Fruit fly (Drosophila melanogaster): ENCODE data around the gene Rrp40.

Rrp40 gene

DNA sequence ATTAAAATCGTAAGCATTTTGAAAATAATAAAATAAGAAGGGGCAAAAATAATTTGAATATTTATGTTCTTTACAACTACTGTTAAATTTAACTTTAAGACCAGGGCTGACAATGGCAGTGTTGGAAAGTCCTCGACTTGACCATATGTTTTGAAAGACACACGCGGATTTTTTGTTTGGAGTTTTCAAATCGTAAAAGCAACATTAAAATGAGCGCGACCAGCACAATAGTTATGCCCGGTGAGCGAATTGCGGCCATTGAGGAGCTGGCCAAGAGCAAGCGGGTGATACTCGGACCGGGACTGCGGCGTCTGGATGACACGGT lies at the start of gene Rrp40:
TSS of gene Rrp40 (plus strand) at position 113 of the 325 bp plus-strand sequence.
- TF ChIP-seq Sin3A (optimal IDR thresholded peaks at IDR 0.05), result no peak
- no peak for TF ChIP-seq psq (optimal IDR thresholded peaks at IDR 0.05)
- no peak for TF ChIP-seq h (optimal IDR thresholded peaks at IDR 0.05)
- no peak for TF ChIP-seq Myc (optimal IDR thresholded peaks at IDR 0.05)
- TF ChIP-seq insv (optimal IDR thresholded peaks at IDR 0.05), result no peak

DNA sequence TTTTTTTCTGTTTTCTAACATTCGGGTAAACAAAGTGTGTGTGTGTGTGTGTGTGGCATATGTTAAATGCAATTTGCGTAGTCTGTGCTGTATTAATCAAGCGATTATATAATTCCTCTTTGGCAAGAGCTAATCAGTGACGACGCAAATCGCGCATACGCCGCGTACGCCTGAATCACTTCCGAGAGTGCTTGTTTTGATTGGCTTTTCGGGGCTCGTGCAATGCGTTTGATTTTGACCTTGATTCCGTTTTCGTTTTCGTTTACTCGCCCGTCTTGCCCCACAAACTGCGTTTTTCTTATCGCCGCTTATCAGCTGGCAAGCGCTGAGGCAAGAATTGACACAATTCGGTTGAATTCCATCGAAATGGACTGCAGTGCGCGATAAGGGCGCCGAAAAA lies 35.7 kb upstream of the Rrp40 start:
- no peak for TF ChIP-seq h (optimal IDR thresholded peaks at IDR 0.05)
- no peak for TF ChIP-seq Myc (optimal IDR thresholded peaks at IDR 0.05)
- TF ChIP-seq psq (optimal IDR thresholded peaks at IDR 0.05), result no peak
- no peak for TF ChIP-seq insv (optimal IDR thresholded peaks at IDR 0.05)

DNA sequence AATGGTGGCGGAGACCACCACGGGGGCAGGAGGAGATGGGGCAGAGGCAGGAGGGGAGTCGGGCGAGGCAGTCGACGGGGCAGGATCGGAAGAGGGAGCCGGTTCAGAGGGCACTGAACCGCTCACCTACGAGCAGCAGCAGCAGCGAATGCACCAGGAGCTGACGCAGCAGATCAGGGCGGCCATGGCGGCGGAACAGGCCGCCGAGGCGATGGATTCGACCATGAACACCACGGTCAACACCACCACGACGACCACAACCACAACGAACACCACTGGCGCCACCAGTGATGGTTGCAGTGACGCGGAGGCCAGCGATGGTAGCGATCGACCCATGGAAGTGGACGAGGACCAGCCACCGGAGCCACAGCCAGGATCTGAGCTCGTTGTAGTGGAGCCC lies 32.3 kb upstream of the Rrp40 start:
- no peak for TF ChIP-seq insv (optimal IDR thresholded peaks at IDR 0.05)
- TF ChIP-seq Myc (optimal IDR thresholded peaks at IDR 0.05), result no peak
- TF ChIP-seq Sin3A (optimal IDR thresholded peaks at IDR 0.05), result no peak
- no peak for TF ChIP-seq h (optimal IDR thresholded peaks at IDR 0.05)
- no peak for TF ChIP-seq ttk (optimal IDR thresholded peaks at IDR 0.05)
- no peak for TF ChIP-seq psq (optimal IDR thresholded peaks at IDR 0.05)

DNA sequence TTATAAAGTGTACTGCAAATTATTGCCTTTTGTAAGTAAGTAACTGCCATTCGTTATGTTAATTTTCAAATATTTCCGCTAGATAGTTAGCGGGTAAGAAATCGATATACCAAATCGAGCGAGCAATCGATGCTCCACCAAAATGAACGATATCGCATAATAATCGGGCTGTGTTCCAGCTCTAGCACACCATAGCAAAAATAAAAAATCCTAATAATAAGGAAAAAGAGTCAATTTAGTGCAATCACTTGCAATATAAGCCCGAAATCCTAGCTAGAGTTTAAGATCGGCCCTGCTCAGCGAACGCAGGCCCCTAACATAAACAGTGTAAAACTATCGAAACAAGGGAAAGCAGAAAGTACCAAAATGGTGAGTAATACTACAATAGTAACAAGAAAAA lies 23.8 kb upstream of the Rrp40 start, which contains the start of gene cpb:
TSS of gene cpb (plus strand) at position 157 of the 400 bp plus-strand sequence.
- TF ChIP-seq Myc (optimal IDR thresholded peaks at IDR 0.05) (no peak), psq (optimal IDR thresholded peaks at IDR 0.05) (no peak), ttk (optimal IDR thresholded peaks at IDR 0.05) (no peak), Sin3A (optimal IDR thresholded peaks at IDR 0.05) (no peak), h (optimal IDR thresholded peaks at IDR 0.05) (no peak), insv (optimal IDR thresholded peaks at IDR 0.05) (no peak)

DNA sequence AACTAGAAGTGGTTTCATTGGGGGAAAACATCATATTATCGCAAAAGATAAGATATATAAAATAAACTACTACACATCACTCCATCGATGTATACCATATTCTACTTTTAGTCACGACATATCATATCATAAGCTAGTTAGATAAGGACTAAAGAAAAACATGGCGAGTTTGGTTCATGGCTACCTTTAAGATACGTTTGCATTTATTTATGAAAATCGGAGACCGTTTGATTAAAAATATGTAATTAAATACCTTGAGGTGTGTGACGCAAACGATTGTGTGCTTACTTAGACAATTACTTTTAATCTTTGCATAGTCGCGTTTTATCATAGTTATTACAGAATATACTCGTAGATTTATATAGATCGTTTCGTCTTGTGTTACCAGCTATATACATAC lies 21.6 kb upstream of the Rrp40 start:
- TF ChIP-seq insv (optimal IDR thresholded peaks at IDR 0.05) (no peak), psq (optimal IDR thresholded peaks at IDR 0.05) (no peak), ttk (optimal IDR thresholded peaks at IDR 0.05) (no peak), Myc (optimal IDR thresholded peaks at IDR 0.05) (no peak)

DNA sequence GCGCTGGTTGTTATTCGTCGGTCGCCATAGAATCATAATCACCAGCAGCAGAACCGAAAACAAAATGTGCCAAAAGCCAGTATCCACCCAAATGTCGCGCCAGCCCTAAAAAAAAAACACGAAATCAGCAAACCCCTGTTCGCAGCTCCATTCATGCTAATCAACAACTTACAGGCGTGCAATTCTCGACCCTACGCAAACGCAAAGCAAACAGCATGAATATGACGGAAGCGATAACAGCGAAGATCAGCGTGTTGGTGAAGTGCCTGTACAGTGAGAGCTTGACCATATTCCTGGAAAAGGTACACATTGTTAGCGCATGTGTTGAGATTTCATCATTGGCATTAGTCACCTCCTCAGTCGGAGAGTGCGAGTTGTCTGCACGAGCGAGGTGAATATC lies 20.4 kb upstream of the Rrp40 start:
- TF ChIP-seq ttk (optimal IDR thresholded peaks at IDR 0.05) (no peak), Myc (optimal IDR thresholded peaks at IDR 0.05) (no peak), Sin3A (optimal IDR thresholded peaks at IDR 0.05) (no peak), psq (optimal IDR thresholded peaks at IDR 0.05) (no peak), insv (optimal IDR thresholded peaks at IDR 0.05) (no peak), h (optimal IDR thresholded peaks at IDR 0.05) (no peak)

DNA sequence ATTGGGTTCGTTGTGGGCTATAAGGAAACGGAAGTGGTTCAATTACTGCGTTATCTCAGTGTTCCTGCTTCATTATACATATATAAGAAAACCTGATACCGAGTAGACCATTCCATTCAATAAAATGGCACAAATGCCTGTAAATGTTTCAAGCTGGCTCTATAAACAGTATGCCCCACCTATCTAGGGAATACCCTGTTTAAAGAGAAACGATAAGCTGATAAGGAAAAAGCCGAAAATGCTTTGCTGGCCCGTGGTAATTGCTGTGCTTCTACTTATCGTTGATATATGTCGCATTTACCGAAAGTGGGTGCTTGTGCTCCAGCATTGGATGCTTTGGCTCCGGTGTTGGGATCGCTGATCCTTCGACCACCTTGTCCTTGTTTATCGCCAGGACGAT lies 19.2 kb upstream of the Rrp40 start:
- TF ChIP-seq h (optimal IDR thresholded peaks at IDR 0.05) (no peak), ttk (optimal IDR thresholded peaks at IDR 0.05) (no peak), Sin3A (optimal IDR thresholded peaks at IDR 0.05) (no peak), insv (optimal IDR thresholded peaks at IDR 0.05) (no peak), psq (optimal IDR thresholded peaks at IDR 0.05) (no peak), Myc (optimal IDR thresholded peaks at IDR 0.05) (no peak)

DNA sequence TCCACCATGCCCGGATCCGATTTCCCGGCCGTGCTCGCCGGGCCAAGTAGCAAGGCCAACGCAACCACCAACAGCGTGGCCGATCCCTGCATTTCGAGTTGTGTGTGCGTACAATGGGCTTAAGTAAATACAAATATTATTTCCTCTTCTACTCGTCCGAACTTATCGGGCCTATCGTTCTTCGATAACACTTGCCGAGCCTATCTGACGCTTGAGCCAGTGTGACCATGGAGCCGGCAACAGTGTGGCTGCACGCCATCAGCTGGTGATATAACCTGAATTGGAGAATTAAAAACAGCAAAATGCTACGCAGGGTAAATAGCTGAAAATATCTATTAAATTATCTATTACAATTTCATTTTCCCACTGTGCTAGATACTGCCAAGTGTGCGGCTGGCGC lies 18.3 kb upstream of the Rrp40 start, which contains the start of the genes CG17660 and mRpL48:
TSS of gene CG17660 (minus strand) at position 198 of the 400 bp plus-strand sequence.
TSS of gene mRpL48 (plus strand) at position 239 of the 400 bp plus-strand sequence.
- TF ChIP-seq h (optimal IDR thresholded peaks at IDR 0.05) (no peak), Sin3A (optimal IDR thresholded peaks at IDR 0.05) (no peak), ttk (optimal IDR thresholded peaks at IDR 0.05) (no peak), psq (optimal IDR thresholded peaks at IDR 0.05) (no peak), Myc (optimal IDR thresholded peaks at IDR 0.05) (no peak), insv (optimal IDR thresholded peaks at IDR 0.05) (no peak)

DNA sequence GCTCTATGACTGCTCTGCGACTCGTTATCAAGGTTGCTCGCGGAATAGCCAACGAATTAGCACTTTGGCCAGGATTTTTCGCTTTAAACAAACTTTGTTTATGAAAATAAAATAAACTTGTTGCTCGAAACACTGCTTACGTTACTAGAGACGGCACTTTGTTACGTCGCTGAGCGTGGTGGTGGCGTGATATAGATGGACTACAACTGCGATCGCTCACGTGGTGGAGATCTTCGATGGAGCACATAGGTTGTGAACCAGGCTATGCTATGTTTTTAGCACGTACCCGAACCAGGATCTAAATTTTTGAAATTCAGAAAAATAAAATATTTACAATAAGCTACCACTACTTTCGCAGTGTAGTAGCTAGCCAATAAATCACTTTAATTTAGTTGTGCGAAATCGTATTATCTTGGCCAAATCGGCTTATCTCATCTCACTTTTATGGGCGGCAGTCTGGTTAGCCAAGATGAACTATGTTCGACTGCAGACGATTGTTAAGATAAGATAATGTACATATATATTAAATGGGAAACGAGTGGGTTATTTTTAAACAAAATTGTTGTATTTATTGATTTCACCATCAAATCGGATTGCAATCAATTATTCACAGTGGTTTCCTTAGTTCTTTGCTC lies 12.7 kb upstream of the Rrp40 start, which contains the start of gene frtz:
TSS of gene frtz (minus strand) at position 153 of the 635 bp plus-strand sequence.
- TF ChIP-seq Sin3A (optimal IDR thresholded peaks at IDR 0.05) (no peak), Myc (optimal IDR thresholded peaks at IDR 0.05) (no peak), psq (optimal IDR thresholded peaks at IDR 0.05) (no peak), insv (optimal IDR thresholded peaks at IDR 0.05) (no peak), h (optimal IDR thresholded peaks at IDR 0.05) (no peak), ttk (optimal IDR thresholded peaks at IDR 0.05) (no peak)

DNA sequence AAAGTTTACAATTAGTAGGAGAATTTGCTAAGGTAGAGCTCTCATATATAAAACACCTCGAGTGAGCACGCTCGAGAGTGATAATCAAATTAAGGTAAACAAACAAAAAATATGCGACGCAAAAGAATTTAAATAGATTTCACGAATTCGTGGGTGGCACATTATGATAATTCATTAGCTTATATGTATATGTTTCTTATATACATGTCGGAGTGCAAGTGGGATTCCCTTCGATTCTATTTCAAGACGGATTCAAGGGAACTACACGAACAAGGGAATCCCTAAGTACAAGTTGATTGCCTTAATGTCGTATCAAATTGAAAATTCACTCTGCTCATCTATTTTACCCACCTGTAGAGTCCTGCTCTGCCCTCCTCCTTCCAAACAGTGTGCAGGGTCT lies 11.3 kb upstream of the Rrp40 start:
- TF ChIP-seq Myc (optimal IDR thresholded peaks at IDR 0.05) (no peak), insv (optimal IDR thresholded peaks at IDR 0.05) (no peak), h (optimal IDR thresholded peaks at IDR 0.05) (no peak), ttk (optimal IDR thresholded peaks at IDR 0.05) (no peak), psq (optimal IDR thresholded peaks at IDR 0.05) (no peak), Sin3A (optimal IDR thresholded peaks at IDR 0.05) (no peak)

DNA sequence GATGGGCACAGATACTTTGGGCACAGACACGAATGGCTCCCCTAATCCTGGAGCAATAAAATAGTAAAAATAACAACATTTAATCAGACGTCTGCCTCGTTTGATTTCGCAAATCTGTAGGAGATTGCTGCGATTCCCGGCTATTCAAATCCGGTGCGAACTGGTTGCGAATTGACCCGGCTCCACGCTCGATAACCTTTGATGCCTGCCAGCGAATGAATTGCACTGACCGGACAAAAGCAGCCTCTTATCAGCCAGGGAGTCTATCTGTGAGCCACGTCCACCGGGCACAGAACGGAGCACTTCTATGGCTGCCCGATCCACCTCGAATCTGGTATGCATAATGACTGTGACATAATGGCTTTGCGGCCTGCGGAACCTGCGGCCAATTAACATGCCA lies 8.6 kb upstream of the Rrp40 start:
- TF ChIP-seq Sin3A (optimal IDR thresholded peaks at IDR 0.05), result no peak
- no peak for TF ChIP-seq h (optimal IDR thresholded peaks at IDR 0.05)
- TF ChIP-seq psq (optimal IDR thresholded peaks at IDR 0.05), result no peak
- TF ChIP-seq Myc (optimal IDR thresholded peaks at IDR 0.05), result no peak
- TF ChIP-seq ttk (optimal IDR thresholded peaks at IDR 0.05), result no peak
- TF ChIP-seq insv (optimal IDR thresholded peaks at IDR 0.05), result no peak

DNA sequence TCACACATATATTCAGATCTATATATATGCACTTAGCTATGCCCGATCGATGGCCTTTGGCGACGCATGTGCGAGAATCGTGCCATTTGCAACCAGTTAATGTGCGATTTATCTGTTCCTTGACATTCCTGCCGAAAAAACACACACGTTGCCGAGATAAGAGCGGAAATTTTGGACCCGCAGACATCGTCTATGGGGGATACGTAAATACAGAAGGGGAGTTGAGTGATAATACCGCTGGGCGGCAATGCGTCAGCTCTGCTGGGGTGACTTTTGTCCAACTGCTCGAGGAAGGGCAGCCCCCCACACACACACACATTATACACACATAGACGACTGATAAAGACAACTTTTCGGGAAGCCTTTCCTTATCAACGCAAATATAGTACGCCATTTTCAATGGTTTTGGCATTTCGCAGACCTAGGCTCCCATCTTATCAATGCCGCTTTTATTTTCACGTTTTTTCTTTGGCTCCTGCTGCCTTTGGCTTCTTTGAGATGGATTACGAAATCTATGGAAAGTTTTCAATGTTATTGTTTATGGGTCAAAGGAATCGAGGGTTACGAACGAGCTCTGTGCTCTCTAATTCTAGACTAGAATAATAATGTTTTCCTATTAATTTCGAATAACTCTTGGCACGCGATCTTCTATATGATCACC lies 7.6 kb upstream of the Rrp40 start:
- TF ChIP-seq Sin3A (optimal IDR thresholded peaks at IDR 0.05) (no peak), insv (optimal IDR thresholded peaks at IDR 0.05) (no peak), Myc (optimal IDR thresholded peaks at IDR 0.05) (no peak), h (optimal IDR thresholded peaks at IDR 0.05) (no peak)

DNA sequence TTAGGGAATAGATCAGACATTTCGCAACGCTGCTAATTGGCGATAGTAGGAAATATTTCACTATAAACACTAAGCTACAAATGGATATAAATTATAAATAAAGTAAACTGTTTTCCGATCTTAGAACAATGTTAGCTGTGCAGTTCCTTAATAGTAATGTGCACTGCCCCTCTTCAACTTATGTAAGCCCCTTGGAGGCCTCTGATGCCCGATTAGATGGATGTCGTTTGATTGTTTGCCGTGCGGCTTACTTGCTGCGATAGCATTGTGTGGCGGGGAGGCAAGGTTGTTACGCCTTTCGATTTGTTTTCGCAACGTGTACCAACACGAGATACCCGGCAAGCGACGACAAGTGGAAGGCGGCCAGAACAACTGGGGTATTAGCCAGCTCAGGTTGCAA lies 6.3 kb upstream of the Rrp40 start:
- TF ChIP-seq h (optimal IDR thresholded peaks at IDR 0.05) (no peak), psq (optimal IDR thresholded peaks at IDR 0.05) (no peak), insv (optimal IDR thresholded peaks at IDR 0.05) (no peak), Sin3A (optimal IDR thresholded peaks at IDR 0.05) (no peak), ttk (optimal IDR thresholded peaks at IDR 0.05) (no peak), Myc (optimal IDR thresholded peaks at IDR 0.05) (no peak)
